Worm (Caenorhabditis elegans) whole organism, young adult: Measurements from ENCODE around the gene F13B12.7.

Source experiments
- C06A6.2 ChIP-seq: fragments of 200-800 bp; sonication (Bioruptor generic); conservative IDR thresholded peaks from 2 replicates; pipeline ENCODE4 v1.3.6; 2022; ENCODE audit warnings: missing genetic modification characterization, missing compliant biosample characterization
- F37B4.10 ChIP-seq: fragments of 200-800 bp; sonication (Bioruptor generic); IDR thresholded peaks from 2 replicates; pipeline ENCODE4 v1.3.6; 2022; ENCODE audit warnings: missing genetic modification characterization, missing compliant biosample characterization
- F52B5.7 ChIP-seq: sonication (generic microtip); optimal IDR thresholded peaks from 2 replicates; lab custom pipeline; 2016; ENCODE audit warnings: mild to moderate bottlenecking, missing genetic modification characterization, missing compliant biosample characterization
- F55B11.4 ChIP-seq: sonication (generic microtip); optimal IDR thresholded peaks from 2 replicates; lab custom pipeline; 2016; ENCODE audit warnings: missing compliant biosample characterization, missing genetic modification characterization, borderline replicate concordance; ENCODE audit not compliant: insufficient read depth
- T07F8.4 ChIP-seq: sonication (generic microtip); optimal IDR thresholded peaks from 2 replicates; lab custom pipeline; 2016; ENCODE audit warnings: mild to moderate bottlenecking, missing genetic modification characterization, moderate library complexity, missing compliant biosample characterization
- Y56A3A.18 ChIP-seq: fragments of 200-800 bp; sonication (Bioruptor generic); IDR thresholded peaks from 2 replicates; pipeline ENCODE4 v1.3.6; 2022; ENCODE audit warnings: missing genetic modification reagents, missing genetic modification characterization, missing compliant biosample characterization
- ZK185.1 ChIP-seq: sonication (generic microtip); optimal IDR thresholded peaks from 2 replicates; lab custom pipeline; 2016; ENCODE audit warnings: mild to moderate bottlenecking, missing genetic modification characterization, missing compliant biosample characterization; ENCODE audit not compliant: poor library complexity, severe bottlenecking
- athp-1 ChIP-seq: sonication (generic microtip); optimal IDR thresholded peaks from 2 replicates; lab custom pipeline; 2017; ENCODE audit warnings: mild to moderate bottlenecking, missing genetic modification characterization, missing compliant biosample characterization
- attf-3 ChIP-seq: fragments of 200-800 bp; sonication (Bioruptor generic); conservative IDR thresholded peaks from 2 replicates; pipeline ENCODE4 v1.3.6; 2022; ENCODE audit warnings: missing genetic modification reagents, missing genetic modification characterization, missing compliant biosample characterization
- attf-5 ChIP-seq: fragments of 200-800 bp; sonication (Bioruptor generic); optimal IDR thresholded peaks from 2 replicates; lab custom pipeline; 2018; ENCODE audit warnings: mild to moderate bottlenecking, missing genetic modification characterization, missing compliant biosample characterization
- ccch-3 ChIP-seq: fragments of 200-800 bp; sonication (Bioruptor generic); optimal IDR thresholded peaks from 2 replicates; lab custom pipeline; 2018; ENCODE audit warnings: mild to moderate bottlenecking, missing genetic modification characterization, missing compliant biosample characterization
- ceh-58 ChIP-seq: fragments of 200-800 bp; sonication (Bioruptor generic); IDR thresholded peaks from 2 replicates; pipeline ENCODE4 v1.3.6; 2022; ENCODE audit warnings: missing genetic modification characterization, missing compliant biosample characterization
- dox-1 ChIP-seq: fragments of 200-800 bp; sonication (Bioruptor generic); IDR thresholded peaks from 2 replicates; pipeline ENCODE4 v1.3.6; 2022; ENCODE audit warnings: missing genetic modification reagents, missing genetic modification characterization, missing compliant biosample characterization
- egl-18 ChIP-seq: fragments of 200-800 bp; sonication (Bioruptor generic); IDR thresholded peaks from 2 replicates; pipeline ENCODE4 v1.3.6; 2022; ENCODE audit warnings: missing genetic modification reagents, missing genetic modification characterization, missing compliant biosample characterization
- ekl-4 ChIP-seq: fragments of 200-800 bp; sonication (Bioruptor generic); IDR thresholded peaks from 2 replicates; pipeline ENCODE4 v1.3.6; 2022; ENCODE audit warnings: missing genetic modification reagents, missing genetic modification characterization, missing compliant biosample characterization
- him-1 ChIP-seq: sonication (generic microtip); optimal IDR thresholded peaks from 2 replicates; lab custom pipeline; 2016; ENCODE audit warnings: missing genotype, missing genetic modification reagents, missing genetic modification characterization, missing compliant biosample characterization
- hlh-26 ChIP-seq: fragments of 200-800 bp; sonication (Bioruptor generic); conservative IDR thresholded peaks from 2 replicates; pipeline ENCODE4 v1.3.6; 2022; ENCODE audit warnings: missing genetic modification reagents, missing genetic modification characterization, missing compliant biosample characterization
- hmg-20 ChIP-seq: fragments of 200-800 bp; sonication (Bioruptor generic); IDR thresholded peaks from 2 replicates; pipeline ENCODE4 v1.3.6; 2022; ENCODE audit warnings: missing genetic modification reagents, missing genetic modification characterization, missing compliant biosample characterization
- hrde-1 ChIP-seq: sonication (generic microtip); optimal IDR thresholded peaks from 2 replicates; lab custom pipeline; 2016; ENCODE audit warnings: missing genetic modification characterization, mild to moderate bottlenecking, missing compliant biosample characterization, moderate library complexity, missing genotype, missing genetic modification reagents, borderline replicate concordance
- lag-1 ChIP-seq: fragments of 200-800 bp; sonication (Bioruptor generic); IDR thresholded peaks from 2 replicates; pipeline ENCODE4 v1.3.6; 2022; ENCODE audit warnings: missing genetic modification reagents, missing genetic modification characterization, missing compliant biosample characterization
- let-607 ChIP-seq, 2 experiments: fragments of 200-800 bp in 1 of 2; sonication (Bioruptor generic) in 1 of 2; sonication (generic microtip) in 1 of 2; optimal IDR thresholded peaks; 2 replicates each; lab custom pipeline; 2016 to 2018; ENCODE audit warnings: mild to moderate bottlenecking in 2 of 2, missing compliant biosample characterization in 2 of 2, missing genetic modification characterization in 2 of 2, moderate library complexity in 2 of 2, missing genotype in 1 of 2
- lin-26 ChIP-seq: fragments of 200-800 bp; sonication (Bioruptor generic); IDR thresholded peaks from 2 replicates; pipeline ENCODE4 v1.3.6; 2022; ENCODE audit warnings: missing genetic modification reagents, missing genetic modification characterization, missing compliant biosample characterization
- lin-35 ChIP-seq, 3 experiments: fragments of 150-350 bp in 2 of 3; sonication (generic microtip) in 1 of 3; optimal IDR thresholded peaks; 2 replicates each; lab custom pipeline; 2014 to 2018; ENCODE audit warnings: missing biosample characterization in 3 of 3, missing genetic modification characterization in 3 of 3, missing genetic modification reagents in 3 of 3
- lin-40 ChIP-seq: sonication (generic microtip); optimal IDR thresholded peaks from 2 replicates; lab custom pipeline; 2016; ENCODE audit warnings: missing genetic modification characterization, mild to moderate bottlenecking, missing compliant biosample characterization, missing genotype, missing genetic modification reagents
- lir-1 ChIP-seq: fragments of 200-800 bp; sonication (Bioruptor generic); conservative IDR thresholded peaks from 2 replicates; pipeline ENCODE4 v1.3.6; 2022; ENCODE audit warnings: missing genetic modification reagents, missing genetic modification characterization, missing compliant biosample characterization
- lsl-1 ChIP-seq: fragments of 200-800 bp; sonication (Bioruptor generic); optimal IDR thresholded peaks from 2 replicates; lab custom pipeline; 2018; ENCODE audit warnings: mild to moderate bottlenecking, missing genetic modification characterization, moderate library complexity, missing compliant biosample characterization
- mes-4 ChIP-seq: sonication (generic microtip); optimal IDR thresholded peaks from 2 replicates; lab custom pipeline; 2016; ENCODE audit warnings: missing genotype, missing genetic modification characterization, missing compliant biosample characterization
- mxl-1 ChIP-seq: sonication (generic microtip); optimal IDR thresholded peaks from 2 replicates; lab custom pipeline; 2016; ENCODE audit warnings: missing genetic modification characterization, missing compliant biosample characterization
- nfya-2 ChIP-seq: fragments of 200-800 bp; sonication (Bioruptor generic); IDR thresholded peaks from 2 replicates; pipeline ENCODE4 v1.3.6; 2022; ENCODE audit warnings: missing genetic modification reagents, missing genetic modification characterization, missing compliant biosample characterization
- nhr-27 ChIP-seq: fragments of 200-800 bp; sonication (Bioruptor generic); optimal IDR thresholded peaks from 2 replicates; lab custom pipeline; 2018; ENCODE audit warnings: mild to moderate bottlenecking, missing genetic modification characterization, moderate library complexity, missing compliant biosample characterization
- nhr-80 ChIP-seq: sonication (generic microtip); optimal IDR thresholded peaks from 2 replicates; lab custom pipeline; 2016; ENCODE audit warnings: missing genetic modification characterization, missing compliant biosample characterization
- rcor-1 ChIP-seq: fragments of 200-800 bp; sonication (Bioruptor generic); IDR thresholded peaks from 2 replicates; pipeline ENCODE4 v1.3.6; 2022; ENCODE audit warnings: missing genetic modification reagents, missing genetic modification characterization, missing compliant biosample characterization
- snpc-1.3 ChIP-seq: sonication (generic microtip); optimal IDR thresholded peaks from 2 replicates; lab custom pipeline; 2017; ENCODE audit warnings: missing genetic modification characterization, mild to moderate bottlenecking, missing compliant biosample characterization, antibody characterized with exemption, moderate library complexity, missing genotype, missing genetic modification reagents; ENCODE audit not compliant: insufficient read depth
- snpc-4 ChIP-seq, 5 experiments: fragments of 150-350 bp in 1 of 5; sonication (generic microtip) in 4 of 5; optimal IDR thresholded peaks; 2 replicates each; lab custom pipeline; 2014 to 2018; ENCODE audit warnings: missing genetic modification characterization in 5 of 5, missing biosample characterization in 3 of 5, antibody characterized with exemption in 2 of 5, mild to moderate bottlenecking in 2 of 5, missing compliant biosample characterization in 2 of 5, missing genotype in 2 of 5, moderate library complexity in 2 of 5, missing genetic modification reagents in 1 of 5
- unc-130 ChIP-seq: sonication (generic microtip); optimal IDR thresholded peaks from 2 replicates; lab custom pipeline; 2016; ENCODE audit warnings: missing genetic modification reagents, missing genetic modification characterization, missing compliant biosample characterization
- zfh-2 ChIP-seq: fragments of 200-800 bp; sonication (Bioruptor generic); conservative IDR thresholded peaks from 2 replicates; pipeline ENCODE4 v1.3.6; 2022; ENCODE audit warnings: missing genetic modification reagents, missing genetic modification characterization, missing compliant biosample characterization
- ztf-18 ChIP-seq: sonication (generic microtip); optimal IDR thresholded peaks from 2 replicates; lab custom pipeline; 2016; ENCODE audit warnings: missing genotype, mild to moderate bottlenecking, missing genetic modification characterization, missing compliant biosample characterization
- ztf-3 ChIP-seq: fragments of 200-800 bp; sonication (Bioruptor generic); optimal IDR thresholded peaks from 2 replicates; lab custom pipeline; 2018; ENCODE audit warnings: mild to moderate bottlenecking, missing genetic modification characterization, missing compliant biosample characterization

The F13B12.7 gene

ce11 chrIV:10425129-10425528 lies 18.5 kb upstream of the F13B12.7 start:
- TF ChIP-seq nhr-80 (tag; lab: Kevin White, UChicago) (peak; percentile 16), F37B4.10 (GFP tag; lab: Robert Waterston, UW) (no peak), lsl-1 (GFP tag; lab: Kevin White, UChicago) (peak; percentile 90), mes-4 (tag; lab: Kevin White, UChicago) (no peak), attf-5 (peak; percentile 9), hmg-20 (GFP tag; lab: Robert Waterston, UW) (no peak), zfh-2 (GFP tag; lab: Robert Waterston, UW) (no peak), attf-3 (GFP tag; lab: Robert Waterston, UW) (peak; percentile 98), snpc-4 (GFP tag; optimal IDR thresholded peaks at IDR 0.05; lab: Kevin White, UChicago) (no peak), snpc-4 (tag; optimal IDR thresholded peaks at IDR 0.05; lab: Kevin White, UChicago) (peak in 1 of 4 experiments; percentile 51), snpc-1.3 (peak; percentile 7), F52B5.7 (tag; lab: Kevin White, UChicago) (no peak)

DNA sequence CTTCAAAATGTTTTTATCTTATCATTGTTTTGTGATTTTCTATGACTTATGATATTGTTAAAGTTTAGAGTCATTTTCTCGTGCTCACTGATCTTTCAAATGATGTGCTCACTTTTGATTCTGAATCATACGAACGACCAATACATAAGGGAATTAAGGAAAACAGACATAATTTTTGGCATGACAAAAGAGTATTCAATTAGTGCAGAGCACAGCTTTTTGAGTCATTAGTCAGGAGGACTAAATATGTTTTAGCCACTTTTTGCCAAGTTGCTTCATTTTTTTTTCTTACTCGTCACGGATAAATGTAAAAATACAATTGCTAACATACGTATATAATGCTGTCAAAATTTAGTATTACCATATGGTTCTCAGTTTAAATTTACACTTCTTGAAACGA lies 14.5 kb upstream of the F13B12.7 start, which contains the start of gene F13B12.2:
TSS of gene F13B12.2 (minus strand) at position 2 of the 400 bp plus-strand sequence.
- TF ChIP-seq dox-1 (GFP tag; lab: Robert Waterston, UW) (no peak), him-1 (tag; lab: Kevin White, UChicago) (no peak), lin-35 (GFP tag; optimal IDR thresholded peaks at IDR 0.05; lab: Kevin White, UChicago) (no peak), lir-1 (no peak), nhr-80 (tag; lab: Kevin White, UChicago) (peak; percentile 27), lin-40 (tag; lab: Kevin White, UChicago) (no peak), T07F8.4 (tag; lab: Kevin White, UChicago) (no peak), nfya-2 (GFP tag; lab: Robert Waterston, UW) (no peak)

DNA sequence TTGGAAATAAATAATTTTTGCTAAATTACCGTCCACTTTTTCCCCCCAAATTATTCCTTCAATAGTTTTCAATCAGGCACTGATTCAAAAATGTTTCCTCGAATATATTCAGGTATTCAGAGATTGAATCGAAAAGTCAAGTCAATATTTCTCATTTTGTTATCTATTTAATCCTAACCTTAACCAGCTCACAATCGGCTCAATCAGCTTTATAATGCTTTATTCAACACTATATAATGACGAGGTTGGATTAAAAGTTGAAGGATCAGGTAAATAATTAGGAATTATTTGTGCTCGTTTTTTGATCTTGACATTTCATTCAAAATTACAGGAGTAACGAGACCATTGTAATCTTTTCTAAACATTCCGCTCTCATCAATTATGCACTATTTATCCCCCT lies 13.1 kb upstream of the F13B12.7 start:
- TF ChIP-seq hmg-20 (GFP tag; lab: Robert Waterston, UW) (no peak), ekl-4 (GFP tag; lab: Robert Waterston, UW) (no peak), mes-4 (tag; lab: Kevin White, UChicago) (no peak), lag-1 (no peak), mxl-1 (no peak), ztf-18 (tag; lab: Kevin White, UChicago) (no peak), hlh-26 (GFP tag; lab: Robert Waterston, UW) (no peak), ccch-3 (GFP tag; lab: Kevin White, UChicago) (no peak)

DNA sequence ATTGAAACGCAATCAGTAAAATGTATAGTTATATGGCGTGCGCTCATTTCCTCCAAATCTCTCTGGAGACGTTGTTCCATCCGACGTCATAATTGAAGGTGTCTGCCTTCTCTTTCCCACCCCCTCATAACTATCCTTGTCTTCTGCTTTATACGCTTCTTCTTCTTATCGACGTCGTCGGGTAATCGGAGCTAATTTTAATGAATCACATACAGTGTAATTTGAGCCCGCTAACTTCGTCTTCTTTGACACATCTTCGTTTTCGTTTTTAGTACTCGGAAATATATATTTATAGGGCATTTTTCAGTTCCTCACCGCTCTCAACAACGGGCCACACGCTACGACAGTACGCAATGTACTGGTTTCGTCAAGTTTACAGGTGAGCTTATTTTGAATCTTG lies 7.2 kb upstream of the F13B12.7 start, which contains the start of gene ins-1:
TSS of gene ins-1 (plus strand) at position 301 of the 400 bp plus-strand sequence.
- TF ChIP-seq ceh-58 (GFP tag; lab: Robert Waterston, UW) (no peak), let-607 (tag; optimal IDR thresholded peaks at IDR 0.05; lab: Kevin White, UChicago) (no peak), unc-130 (GFP tag; lab: Kevin White, UChicago) (no peak), hrde-1 (tag; lab: Kevin White, UChicago) (no peak), lin-26 (no peak), C06A6.2 (GFP tag; lab: Robert Waterston, UW) (no peak), nhr-27 (tag; lab: Kevin White, UChicago) (no peak), mes-4 (tag; lab: Kevin White, UChicago) (no peak), attf-5 (no peak), egl-18 (GFP tag; lab: Robert Waterston, UW) (no peak), Y56A3A.18 (no peak), athp-1 (no peak), F55B11.4 (tag; lab: Kevin White, UChicago) (no peak), ztf-3 (GFP tag; lab: Kevin White, UChicago) (no peak), rcor-1 (GFP tag; lab: Robert Waterston, UW) (no peak), ZK185.1 (tag; lab: Kevin White, UChicago) (no peak), snpc-1.3 (no peak)
